Fruit fly (Drosophila melanogaster) whole organism, embryonic: ENCODE data around the gene CG11085.

ENCODE experiments used
- Awh ChIP-seq: fragments of 200-800 bp; sonication (Bioruptor generic); IDR thresholded peaks from 2 replicates; pipeline ENCODE4, ENCODE4 v1.3.6; 2022; ENCODE audit warnings: missing biosample characterization, missing genetic modification characterization
- CG10959 ChIP-seq: fragments of 200-800 bp; sonication (Bioruptor generic); IDR thresholded peaks from 2 replicates; pipeline ENCODE4 v1.3.6; 2022; ENCODE audit warnings: missing biosample characterization, missing genetic modification characterization
- CG11723 ChIP-seq: fragments of 200-800 bp; sonication (Bioruptor generic); optimal IDR thresholded peaks from 2 replicates; lab custom pipeline; 2017; ENCODE audit warnings: missing biosample characterization, mild to moderate bottlenecking, missing genetic modification characterization
- CG12659 ChIP-seq: fragments of 200-800 bp; sonication (Bioruptor generic); optimal IDR thresholded peaks from 3 replicates; lab custom pipeline; 2017; ENCODE audit warnings: mild to moderate bottlenecking, missing biosample characterization, missing genetic modification reagents, missing genetic modification characterization
- CG14441 ChIP-seq: fragments of 200-800 bp; sonication (Bioruptor generic); IDR thresholded peaks from 2 replicates; pipeline ENCODE4 v1.3.6; 2022; ENCODE audit warnings: missing biosample characterization, missing genetic modification characterization
- CG14667 ChIP-seq: fragments of 200-800 bp; sonication (Bioruptor generic); IDR thresholded peaks from 2 replicates; pipeline ENCODE4 v1.3.6; 2022; ENCODE audit warnings: missing biosample characterization, missing genetic modification characterization
- CG15514 ChIP-seq: fragments of 200-800 bp; sonication (Bioruptor generic); optimal IDR thresholded peaks from 3 replicates; lab custom pipeline; 2017; ENCODE audit warnings: missing biosample characterization, missing genetic modification characterization, mild to moderate bottlenecking, moderate library complexity, missing genetic modification reagents
- CG1602 ChIP-seq: fragments of 200-800 bp; sonication (Bioruptor generic); optimal IDR thresholded peaks from 3 replicates; lab custom pipeline; 2016; ENCODE audit warnings: missing biosample characterization, missing genetic modification characterization
- CG17568 ChIP-seq: fragments of 200-800 bp; sonication (Bioruptor generic); optimal IDR thresholded peaks from 2 replicates; lab custom pipeline; 2018; ENCODE audit warnings: missing biosample characterization, mild to moderate bottlenecking, missing genetic modification characterization, moderate library complexity
- CG18262 ChIP-seq: fragments of 200-800 bp; optimal IDR thresholded peaks from 3 replicates; lab custom pipeline; 2019; ENCODE audit warnings: missing biosample characterization, mild to moderate bottlenecking, missing genetic modification characterization, moderate library complexity
- CG2129 ChIP-seq: fragments of 200-800 bp; sonication (Bioruptor generic); IDR thresholded peaks from 2 replicates; pipeline ENCODE4 v1.3.6; 2022; ENCODE audit warnings: missing biosample characterization, missing genetic modification characterization; ENCODE audit not compliant: partially characterized antibody
- CG3065 ChIP-seq: fragments of 200-800 bp; sonication (Bioruptor generic); optimal IDR thresholded peaks from 2 replicates; lab custom pipeline; 2016; ENCODE audit warnings: missing biosample characterization, missing genetic modification characterization
- CG31388 ChIP-seq: fragments of 200-800 bp; sonication (Bioruptor generic); optimal IDR thresholded peaks from 2 replicates; lab custom pipeline; 2016; ENCODE audit warnings: missing biosample characterization, missing genetic modification characterization
- CG43689 ChIP-seq: fragments of 200-800 bp; sonication (Bioruptor generic); IDR thresholded peaks from 2 replicates; pipeline ENCODE4 v1.3.6; 2022; ENCODE audit warnings: missing biosample characterization, missing genetic modification characterization
- CG4404 ChIP-seq: fragments of 200-800 bp; sonication (Bioruptor generic); IDR thresholded peaks from 2 replicates; pipeline ENCODE4 v1.3.6; 2022; ENCODE audit warnings: missing biosample characterization, missing genetic modification characterization
- CG5953 ChIP-seq: fragments of 200-800 bp; sonication (Bioruptor generic); IDR thresholded peaks from 2 replicates; pipeline ENCODE4 v1.3.6; 2022; ENCODE audit warnings: missing biosample characterization, missing genetic modification characterization
- CG6654 ChIP-seq: fragments of 200-800 bp; sonication (Bioruptor generic); optimal IDR thresholded peaks from 2 replicates; lab custom pipeline; 2017; ENCODE audit warnings: missing biosample characterization, mild to moderate bottlenecking, missing genetic modification characterization
- CG8281 ChIP-seq: fragments of 200-800 bp; sonication (Bioruptor generic); optimal IDR thresholded peaks from 2 replicates; lab custom pipeline; 2018; ENCODE audit warnings: missing biosample characterization, mild to moderate bottlenecking, missing genetic modification characterization, moderate library complexity
- CG9727 ChIP-seq: fragments of 200-800 bp; sonication (Bioruptor generic); optimal IDR thresholded peaks from 3 replicates; lab custom pipeline; 2017; ENCODE audit warnings: missing biosample characterization, mild to moderate bottlenecking, missing genetic modification characterization
- Chrac-16 ChIP-seq: fragments of 200-800 bp; sonication (Bioruptor generic); optimal IDR thresholded peaks from 3 replicates; lab custom pipeline; 2016; ENCODE audit warnings: missing biosample characterization, missing genetic modification characterization
- Dad ChIP-seq: fragments of 200-800 bp; sonication (Bioruptor generic); optimal IDR thresholded peaks from 3 replicates; lab custom pipeline; 2016; ENCODE audit warnings: missing biosample characterization, missing genetic modification characterization
- Ets97D ChIP-seq: fragments of 200-800 bp; sonication (Bioruptor generic); optimal IDR thresholded peaks from 3 replicates; lab custom pipeline; 2016; ENCODE audit warnings: missing biosample characterization, missing genetic modification characterization
- HLH3B ChIP-seq: fragments of 200-800 bp; sonication (Bioruptor generic); IDR thresholded peaks from 2 replicates; pipeline ENCODE4 v1.3.6; 2022; ENCODE audit warnings: missing biosample characterization, missing genetic modification characterization
- Lim3 ChIP-seq: fragments of 200-800 bp; sonication (Bioruptor generic); IDR thresholded peaks from 2 replicates; pipeline ENCODE4 v1.3.6; 2022; ENCODE audit warnings: missing biosample characterization, missing genetic modification characterization
- Rx ChIP-seq: fragments of 200-800 bp; sonication (Bioruptor generic); IDR thresholded peaks from 2 replicates; pipeline ENCODE4 v1.3.6; 2022; ENCODE audit warnings: missing biosample characterization, missing genetic modification characterization
- Xrp1 ChIP-seq: fragments of 200-800 bp; sonication (Bioruptor generic); IDR thresholded peaks from 2 replicates; pipeline ENCODE4 v1.3.6; 2022; ENCODE audit warnings: missing biosample characterization, missing genetic modification characterization
- btn ChIP-seq: fragments of 200-800 bp; sonication (Bioruptor generic); optimal IDR thresholded peaks from 2 replicates; lab custom pipeline; 2016; ENCODE audit warnings: missing biosample characterization, missing genetic modification characterization
- chinmo ChIP-seq: fragments of 200-800 bp; sonication (Bioruptor generic); IDR thresholded peaks from 4 replicates; pipeline ENCODE4 v1.3.6; 2022; ENCODE audit warnings: missing biosample characterization, missing genetic modification characterization; ENCODE audit not compliant: partially characterized antibody
- chm ChIP-seq: fragments of 200-800 bp; sonication (Bioruptor generic); IDR thresholded peaks from 2 replicates; pipeline ENCODE4 v1.3.6; 2022; ENCODE audit warnings: missing biosample characterization, missing genetic modification characterization
- ci ChIP-seq: fragments of 200-800 bp; sonication (Bioruptor generic); IDR thresholded peaks from 3 replicates; pipeline ENCODE4 v1.3.6; 2022; ENCODE audit warnings: missing biosample characterization, missing genetic modification characterization
- croc ChIP-seq: fragments of 200-800 bp; sonication (Bioruptor generic); conservative IDR thresholded peaks from 3 replicates; pipeline ENCODE4 v1.3.6; 2022; ENCODE audit warnings: missing biosample characterization, missing genetic modification characterization
- danr ChIP-seq: fragments of 200-800 bp; sonication (Bioruptor generic); IDR thresholded peaks from 2 replicates; pipeline ENCODE4 v1.3.6; 2022; ENCODE audit warnings: missing biosample characterization, missing genetic modification characterization
- ems ChIP-seq: fragments of 200-800 bp; sonication (Bioruptor generic); optimal IDR thresholded peaks from 3 replicates; lab custom pipeline; 2016; ENCODE audit warnings: missing biosample characterization, missing genetic modification characterization
- grn ChIP-seq: fragments of 200-800 bp; sonication (Bioruptor generic); optimal IDR thresholded peaks from 3 replicates; lab custom pipeline; 2017; ENCODE audit warnings: missing biosample characterization, missing genetic modification characterization
- gro ChIP-seq: fragments of 200-800 bp; sonication (Bioruptor generic); optimal IDR thresholded peaks from 2 replicates; lab custom pipeline; 2016; ENCODE audit warnings: missing biosample characterization, missing genetic modification characterization
- gsb ChIP-seq: fragments of 200-800 bp; sonication (Bioruptor generic); IDR thresholded peaks from 2 replicates; pipeline ENCODE4 v1.3.6; 2022; ENCODE audit warnings: missing biosample characterization, missing genetic modification characterization
- insv ChIP-seq, 2 experiments: fragments of 200-800 bp; sonication (Bioruptor generic); optimal IDR thresholded peaks; 3 replicates each; lab custom pipeline; 2016 to 2018; ENCODE audit warnings: missing biosample characterization in 2 of 2, missing genetic modification characterization in 2 of 2
- inv ChIP-seq: fragments of 200-800 bp; sonication (Bioruptor generic); IDR thresholded peaks from 2 replicates; pipeline ENCODE4 v1.3.6; 2022; ENCODE audit warnings: missing biosample characterization, missing genetic modification characterization; ENCODE audit not compliant: partially characterized antibody
- jigr1 ChIP-seq: fragments of 200-800 bp; sonication (Bioruptor generic); IDR thresholded peaks from 3 replicates; pipeline ENCODE4 v1.3.6; 2022; ENCODE audit warnings: missing biosample characterization, missing genetic modification characterization
- lab ChIP-seq: fragments of 200-800 bp; sonication (Bioruptor generic); optimal IDR thresholded peaks from 3 replicates; lab custom pipeline; 2017; ENCODE audit warnings: missing biosample characterization, missing genetic modification characterization, mild to moderate bottlenecking, moderate library complexity, missing genetic modification reagents
- lilli ChIP-seq: fragments of 200-800 bp; sonication (Bioruptor generic); optimal IDR thresholded peaks from 3 replicates; lab custom pipeline; 2016; ENCODE audit warnings: missing biosample characterization, missing genetic modification characterization
- mam ChIP-seq: fragments of 200-800 bp; sonication (Bioruptor generic); optimal IDR thresholded peaks from 3 replicates; lab custom pipeline; 2016; ENCODE audit warnings: missing biosample characterization, missing genetic modification characterization
- pb ChIP-seq: fragments of 200-800 bp; sonication (Bioruptor generic); optimal IDR thresholded peaks from 3 replicates; lab custom pipeline; 2016; ENCODE audit warnings: missing biosample characterization, missing genetic modification characterization
- pzg ChIP-seq: fragments of 200-800 bp; sonication (Bioruptor generic); optimal IDR thresholded peaks from 3 replicates; lab custom pipeline; 2018; ENCODE audit warnings: missing biosample characterization, mild to moderate bottlenecking, missing genetic modification characterization, moderate library complexity
- ro ChIP-seq: fragments of 200-800 bp; sonication (Bioruptor generic); IDR thresholded peaks from 2 replicates; pipeline ENCODE4 v1.3.6; 2022; ENCODE audit warnings: missing biosample characterization, missing genetic modification characterization
- sd ChIP-seq: fragments of 200-800 bp; sonication (Bioruptor generic); optimal IDR thresholded peaks from 3 replicates; lab custom pipeline; 2018; ENCODE audit warnings: missing biosample characterization, mild to moderate bottlenecking, missing genetic modification characterization, moderate library complexity
- sqz ChIP-seq: fragments of 200-800 bp; sonication (Bioruptor generic); optimal IDR thresholded peaks from 3 replicates; lab custom pipeline; 2018; ENCODE audit warnings: missing biosample characterization, mild to moderate bottlenecking, missing genetic modification characterization
- unpg ChIP-seq: fragments of 200-800 bp; sonication (Bioruptor generic); optimal IDR thresholded peaks from 3 replicates; lab custom pipeline; 2018; ENCODE audit warnings: missing biosample characterization, mild to moderate bottlenecking, missing genetic modification characterization, moderate library complexity
- vvl ChIP-seq: fragments of 200-800 bp; sonication (Bioruptor generic); IDR thresholded peaks from 2 replicates; pipeline ENCODE4 v1.3.6; 2022; ENCODE audit warnings: missing biosample characterization, missing genetic modification characterization

CG11085 gene

DNA sequence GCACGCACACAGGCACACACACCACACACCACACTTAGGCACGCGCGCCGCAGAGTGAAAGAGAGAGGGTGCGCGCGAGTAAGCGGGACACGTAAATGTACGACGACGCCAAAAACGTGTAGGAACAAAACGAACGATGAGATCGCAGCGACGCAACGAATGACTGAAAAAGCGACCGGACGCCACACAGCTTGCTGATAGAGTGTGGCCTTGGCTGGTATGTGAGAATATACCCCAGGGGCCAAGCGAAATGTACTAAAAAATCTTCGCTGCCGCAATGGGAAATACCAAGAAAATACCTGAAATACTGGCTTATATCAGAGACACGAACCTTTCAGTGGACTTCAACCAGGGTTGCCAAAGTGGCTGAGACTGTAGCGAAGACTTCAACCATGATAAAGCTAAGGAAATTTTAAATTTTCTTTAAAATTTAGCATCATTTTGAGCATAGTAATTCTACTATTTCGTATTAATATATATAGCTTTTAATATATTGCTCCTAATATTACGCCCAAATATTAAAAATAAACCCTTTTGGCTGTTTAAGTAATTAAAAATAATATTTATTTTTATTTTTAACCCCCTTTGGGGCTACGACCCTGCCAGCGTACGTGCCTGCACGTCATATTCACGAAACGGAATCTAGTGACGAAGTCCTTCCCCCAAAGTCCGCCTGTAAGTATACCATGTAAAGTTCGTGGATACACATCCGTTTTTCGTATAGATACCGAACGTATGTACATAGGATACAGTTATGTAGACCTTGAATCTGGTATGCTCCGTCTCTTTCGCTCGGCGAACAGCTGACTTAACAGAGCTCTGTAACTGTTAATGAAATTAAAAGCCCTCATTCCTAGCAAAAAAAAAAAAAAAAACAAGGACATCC is 32.9 kb upstream of the CG11085 start, which contains the start of gene Pits (continued):
- peak; percentile 47; the same call in 1 of the 2 replicates for TF ChIP-seq HLH3B
- no peak for TF ChIP-seq Lim3 (GFP tag; lab: Robert Waterston, UW)
- peak; percentile 53 for TF ChIP-seq grn (GFP tag; lab: Kevin White, UChicago)
- TF ChIP-seq ems, result peak; percentile 48
- TF ChIP-seq CG9727 (GFP tag; lab: Kevin White, UChicago), result peak; percentile 43
- no peak for TF ChIP-seq CG8281
- peak; percentile 32; the same call in 1 of the 2 replicates for TF ChIP-seq CG14667 (GFP tag; lab: Robert Waterston, UW)
- TF ChIP-seq CG43689 (GFP tag; lab: Robert Waterston, UW), result no peak
- peak; percentile 57; the same call in 1 of the 2 replicates for TF ChIP-seq CG4404 (GFP tag; lab: Robert Waterston, UW)
- TF ChIP-seq croc (GFP tag; lab: Robert Waterston, UW), result no peak
- peak; percentile 82; the same call in 2 of the 3 replicates for TF ChIP-seq ci (GFP tag; lab: Robert Waterston, UW)
- TF ChIP-seq CG12659 (GFP tag; lab: Kevin White, UChicago), result peak; percentile 86
- TF ChIP-seq CG5953 (GFP tag; lab: Robert Waterston, UW), result 0 out of 2 replicates have a peak, but pooled peaks have one; percentile 23
- TF ChIP-seq Chrac-16 (GFP tag; lab: Kevin White, UChicago), result no peak
- TF ChIP-seq danr, result no peak
- peak; percentile 30 for TF ChIP-seq pb (GFP tag; lab: Kevin White, UChicago)
- no peak for TF ChIP-seq CG10959 (GFP tag; lab: Robert Waterston, UW)
- peak; percentile 79 for TF ChIP-seq CG15514 (GFP tag; lab: Kevin White, UChicago)
- peak; percentile 32; the same call in 1 of the 2 replicates for TF ChIP-seq Awh (GFP tag; lab: Robert Waterston, UW)
- TF ChIP-seq chm, result peak; percentile 82
- peak; percentile 30 for TF ChIP-seq lilli (GFP tag; lab: Kevin White, UChicago)
- TF ChIP-seq Rx (GFP tag; lab: Robert Waterston, UW), result no peak
- no peak for TF ChIP-seq ro (GFP tag; lab: Robert Waterston, UW)
- peak in 1 of 2 experiments; percentile 53 for TF ChIP-seq insv (GFP tag; optimal IDR thresholded peaks at IDR 0.05; lab: Kevin White, UChicago)
- TF ChIP-seq CG3065 (GFP tag; lab: Kevin White, UChicago), result no peak
- TF ChIP-seq chinmo, result peak; percentile 99
- TF ChIP-seq unpg (GFP tag; lab: Kevin White, UChicago), result peak; percentile 27
- peak; percentile 32; the same call in 1 of the 2 replicates for TF ChIP-seq Xrp1 (GFP tag; lab: Robert Waterston, UW)
- TF ChIP-seq mam, result no peak
- peak; percentile 35 for TF ChIP-seq CG18262 (tag; lab: Kevin White, UChicago)
- TF ChIP-seq gsb (GFP tag; lab: Robert Waterston, UW), result no peak
- TF ChIP-seq Dad (GFP tag; lab: Kevin White, UChicago), result peak; percentile 53
- peak; percentile 87 for TF ChIP-seq gro
- peak; percentile 89 for TF ChIP-seq sd (tag; lab: Kevin White, UChicago)
- no peak for TF ChIP-seq CG2129 (GFP tag; lab: Robert Waterston, UW)
- TF ChIP-seq sqz (GFP tag; lab: Kevin White, UChicago), result no peak
- TF ChIP-seq lab (GFP tag; lab: Kevin White, UChicago), result peak; percentile 59
- TF ChIP-seq btn, result peak; percentile 7
- no peak for TF ChIP-seq CG6654 (GFP tag; lab: Kevin White, UChicago)
- peak; percentile 55 for TF ChIP-seq CG14441
- peak; percentile 97 for TF ChIP-seq pzg (GFP tag; lab: Kevin White, UChicago)
- peak; percentile 25; the same call in 1 of the 2 replicates for TF ChIP-seq inv (GFP tag; lab: Robert Waterston, UW)
- peak; percentile 93 for TF ChIP-seq Ets97D
- peak; percentile 15 for TF ChIP-seq CG11723
- TF ChIP-seq vvl (GFP tag; lab: Robert Waterston, UW), result peak; percentile 43
- TF ChIP-seq CG1602, result peak; percentile 45
- TF ChIP-seq jigr1 (GFP tag; lab: Robert Waterston, UW), result 0 out of 3 replicates have a peak, but pooled peaks have one; percentile 43
- TF ChIP-seq CG31388 (GFP tag; lab: Kevin White, UChicago), result no peak
- peak; percentile 1 for TF ChIP-seq CG17568
